Worm (Caenorhabditis elegans): Measurements from ENCODE around the gene cutl-19.

- TF ChIP-seq nhr-12 (tag; optimal IDR thresholded peaks at IDR 0.05) (no peak), alr-1 (tag; optimal IDR thresholded peaks at IDR 0.05) (no peak), ama-1 (optimal IDR thresholded peaks at IDR 0.05) (no peak), snpc-4 (tag; optimal IDR thresholded peaks at IDR 0.05) (no peak), zag-1 (tag; optimal IDR thresholded peaks at IDR 0.05) (no peak), skn-1 (tag; optimal IDR thresholded peaks at IDR 0.05) (no peak), ztf-11 (tag; optimal IDR thresholded peaks at IDR 0.05) (no peak), unc-62 (GFP tag; optimal IDR thresholded peaks at IDR 0.05) (no peak), aly-2 (tag; optimal IDR thresholded peaks at IDR 0.05) (no peak), nhr-77 (tag; optimal IDR thresholded peaks at IDR 0.05) (no peak), lin-39 (tag; optimal IDR thresholded peaks at IDR 0.05) (no peak)
These were observed 7.5 kb upstream of the cutl-19 start for ce11 chrIII:5224908-5225307.
